Fruit fly (Drosophila melanogaster) whole organism, embryonic: ENCODE data around the gene att-ORFB.

ENCODE experiments used
- ATbp ChIP-seq: fragments of 200-800 bp; sonication (Bioruptor generic); optimal IDR thresholded peaks from 2 replicates; lab custom pipeline; 2017; ENCODE audit warnings: missing biosample characterization, mild to moderate bottlenecking, missing genetic modification characterization, missing genetic modification reagents
- CG10147 ChIP-seq: fragments of 200-800 bp; sonication (Bioruptor generic); optimal IDR thresholded peaks from 2 replicates; lab custom pipeline; 2019; ENCODE audit warnings: missing biosample characterization, mild to moderate bottlenecking, missing genetic modification characterization, moderate library complexity
- CG13123 ChIP-seq: fragments of 200-800 bp; sonication (Bioruptor generic); optimal IDR thresholded peaks from 2 replicates; lab custom pipeline; 2016; ENCODE audit warnings: missing biosample characterization, missing genetic modification characterization
- CG15601 ChIP-seq: fragments of 200-800 bp; sonication (Bioruptor generic); optimal IDR thresholded peaks from 3 replicates; lab custom pipeline; 2019; ENCODE audit warnings: missing biosample characterization, mild to moderate bottlenecking, missing genetic modification characterization, moderate library complexity
- CG17829 ChIP-seq: fragments of 200-800 bp; optimal IDR thresholded peaks from 2 replicates; lab custom pipeline; 2019; ENCODE audit warnings: missing biosample characterization, mild to moderate bottlenecking, missing genetic modification characterization, moderate library complexity
- CG18476 ChIP-seq: fragments of 200-800 bp; sonication (Bioruptor generic); optimal IDR thresholded peaks from 2 replicates; lab custom pipeline; 2016; ENCODE audit warnings: missing biosample characterization, mild to moderate bottlenecking, missing genetic modification characterization
- CG18599 ChIP-seq: fragments of 200-800 bp; sonication (Bioruptor generic); optimal IDR thresholded peaks from 3 replicates; lab custom pipeline; 2017; ENCODE audit warnings: missing biosample characterization, missing genetic modification characterization, mild to moderate bottlenecking, moderate library complexity, missing genetic modification reagents
- CG31441 ChIP-seq: fragments of 200-800 bp; sonication (Bioruptor generic); IDR thresholded peaks from 2 replicates; pipeline ENCODE4 v1.3.6; 2022; ENCODE audit warnings: missing biosample characterization, missing genetic modification characterization
- CG3281 ChIP-seq: fragments of 200-800 bp; sonication (Bioruptor generic); optimal IDR thresholded peaks from 3 replicates; lab custom pipeline; 2017; ENCODE audit warnings: missing biosample characterization, mild to moderate bottlenecking, missing genetic modification characterization
- CG3407 ChIP-seq: fragments of 200-800 bp; sonication (Bioruptor generic); optimal IDR thresholded peaks from 2 replicates; lab custom pipeline; 2018; ENCODE audit warnings: missing biosample characterization, mild to moderate bottlenecking, missing genetic modification characterization
- CG4282 ChIP-seq: fragments of 200-800 bp; sonication (Bioruptor generic); optimal IDR thresholded peaks from 2 replicates; lab custom pipeline; 2016; ENCODE audit warnings: missing biosample characterization, missing genetic modification characterization
- CG4328 ChIP-seq: fragments of 200-800 bp; sonication (Bioruptor generic); optimal IDR thresholded peaks from 3 replicates; lab custom pipeline; 2017; ENCODE audit warnings: missing biosample characterization, missing genetic modification reagents, missing genetic modification characterization
- CG4730 ChIP-seq: fragments of 200-800 bp; sonication (Bioruptor generic); IDR thresholded peaks from 2 replicates; pipeline ENCODE4 v1.3.6; 2022; ENCODE audit warnings: missing biosample characterization, missing genetic modification characterization
- CG6791 ChIP-seq: fragments of 200-800 bp; sonication (Bioruptor generic); IDR thresholded peaks from 3 replicates; pipeline ENCODE4 v1.3.6; 2022; ENCODE audit warnings: missing biosample characterization, missing genetic modification characterization; ENCODE audit not compliant: partially characterized antibody
- CG7372 ChIP-seq: fragments of 200-800 bp; sonication (Bioruptor generic); IDR thresholded peaks from 2 replicates; pipeline ENCODE4 v1.3.6; 2022; ENCODE audit warnings: missing biosample characterization, missing genetic modification characterization
- CG7556 ChIP-seq: fragments of 200-800 bp; sonication (Bioruptor generic); optimal IDR thresholded peaks from 2 replicates; lab custom pipeline; 2017; ENCODE audit warnings: missing biosample characterization, mild to moderate bottlenecking, missing genetic modification characterization
- CG8944 ChIP-seq: fragments of 200-800 bp; sonication (Bioruptor generic); optimal IDR thresholded peaks from 3 replicates; lab custom pipeline; 2016; ENCODE audit warnings: missing biosample characterization, missing genetic modification characterization
- CG9215 ChIP-seq: fragments of 200-800 bp; sonication (Bioruptor generic); IDR thresholded peaks from 2 replicates; pipeline ENCODE4 v1.3.6; 2022; ENCODE audit warnings: missing biosample characterization, missing genetic modification characterization
- CG9876 ChIP-seq: fragments of 200-800 bp; sonication (Bioruptor generic); optimal IDR thresholded peaks from 2 replicates; lab custom pipeline; 2016; ENCODE audit warnings: missing biosample characterization, missing genetic modification characterization
- HmgZ ChIP-seq: fragments of 200-800 bp; sonication (Bioruptor generic); optimal IDR thresholded peaks from 2 replicates; lab custom pipeline; 2018; ENCODE audit warnings: missing biosample characterization, mild to moderate bottlenecking, missing genetic modification characterization
- Hmx ChIP-seq: fragments of 200-800 bp; sonication (Bioruptor generic); optimal IDR thresholded peaks from 2 replicates; lab custom pipeline; 2016; ENCODE audit warnings: missing biosample characterization, missing genetic modification characterization
- Jarid2 ChIP-seq: fragments of 200-800 bp; sonication (Bioruptor generic); optimal IDR thresholded peaks from 3 replicates; lab custom pipeline; 2017; ENCODE audit warnings: mild to moderate bottlenecking, missing biosample characterization, missing genetic modification reagents, missing genetic modification characterization
- Lpt ChIP-seq: fragments of >200 bp; optimal IDR thresholded peaks from 2 replicates; lab custom pipeline; 2018; ENCODE audit warnings: missing biosample characterization, missing genetic modification characterization
- Med ChIP-seq: fragments of 200-800 bp; sonication (Bioruptor generic); peaks from one replicate; lab custom pipeline; 2016; ENCODE audit warnings: missing biosample characterization, missing genetic modification characterization, mild to moderate bottlenecking, inconsistent platforms, moderate library complexity
- NFAT ChIP-seq: fragments of 200-800 bp; sonication (Bioruptor generic); IDR thresholded peaks from 2 replicates; pipeline ENCODE4 v1.3.6; 2022; ENCODE audit warnings: missing biosample characterization, missing genetic modification characterization
- NK7.1 ChIP-seq: fragments of 200-800 bp; sonication (Bioruptor generic); optimal IDR thresholded peaks from 3 replicates; lab custom pipeline; 2016; ENCODE audit warnings: missing biosample characterization, missing genetic modification characterization
- Nf-YB ChIP-seq: fragments of 200-800 bp; sonication (Bioruptor generic); optimal IDR thresholded peaks from 3 replicates; lab custom pipeline; 2019; ENCODE audit warnings: missing biosample characterization, mild to moderate bottlenecking, missing genetic modification characterization, moderate library complexity
- NfI ChIP-seq: fragments of 200-800 bp; sonication (Bioruptor generic); optimal IDR thresholded peaks from 3 replicates; lab custom pipeline; 2018; ENCODE audit warnings: missing biosample characterization, mild to moderate bottlenecking, missing genetic modification characterization, moderate library complexity
- Rx ChIP-seq: fragments of 200-800 bp; sonication (Bioruptor generic); IDR thresholded peaks from 2 replicates; pipeline ENCODE4 v1.3.6; 2022; ENCODE audit warnings: missing biosample characterization, missing genetic modification characterization
- Sox100B ChIP-seq: fragments of 200-800 bp; sonication (Bioruptor generic); optimal IDR thresholded peaks from 3 replicates; lab custom pipeline; 2018; ENCODE audit warnings: missing biosample characterization, mild to moderate bottlenecking, missing genetic modification characterization
- ash1 ChIP-seq: fragments of 200-800 bp; sonication (Bioruptor generic); optimal IDR thresholded peaks from 2 replicates; lab custom pipeline; 2018; ENCODE audit warnings: missing biosample characterization, mild to moderate bottlenecking, missing genetic modification characterization
- cato ChIP-seq: fragments of 200-800 bp; sonication (Bioruptor generic); optimal IDR thresholded peaks from 2 replicates; lab custom pipeline; 2016; ENCODE audit warnings: missing biosample characterization, missing genetic modification characterization, borderline replicate concordance
- caup ChIP-seq: fragments of 200-800 bp; sonication (Bioruptor generic); optimal IDR thresholded peaks from 3 replicates; lab custom pipeline; 2017; ENCODE audit warnings: missing biosample characterization, mild to moderate bottlenecking, missing genetic modification characterization, moderate library complexity; ENCODE audit not compliant: severe bottlenecking
- crc ChIP-seq: fragments of 200-800 bp; sonication (Bioruptor generic); optimal IDR thresholded peaks from 2 replicates; lab custom pipeline; 2016; ENCODE audit warnings: missing biosample characterization, missing genetic modification characterization
- cwo ChIP-seq: fragments of 200-800 bp; sonication (Bioruptor generic); optimal IDR thresholded peaks from 3 replicates; lab custom pipeline; 2017; ENCODE audit warnings: missing biosample characterization, missing genetic modification characterization, mild to moderate bottlenecking, moderate library complexity, missing genetic modification reagents
- da ChIP-seq: fragments of 200-800 bp; sonication (Bioruptor generic); optimal IDR thresholded peaks from 2 replicates; lab custom pipeline; 2016; ENCODE audit warnings: missing biosample characterization, missing genetic modification characterization
- danr ChIP-seq: fragments of 200-800 bp; sonication (Bioruptor generic); IDR thresholded peaks from 2 replicates; pipeline ENCODE4 v1.3.6; 2022; ENCODE audit warnings: missing biosample characterization, missing genetic modification characterization
- ems ChIP-seq: fragments of 200-800 bp; sonication (Bioruptor generic); optimal IDR thresholded peaks from 3 replicates; lab custom pipeline; 2016; ENCODE audit warnings: missing biosample characterization, missing genetic modification characterization
- en ChIP-seq: fragments of 200-800 bp; sonication (Bioruptor generic); optimal IDR thresholded peaks from 2 replicates; lab custom pipeline; 2016; ENCODE audit warnings: missing biosample characterization, missing genetic modification characterization
- hb ChIP-seq: fragments of 200-800 bp; sonication (Bioruptor generic); IDR thresholded peaks from 3 replicates; pipeline ENCODE4 v1.3.6; 2022; ENCODE audit warnings: missing biosample characterization, missing genetic modification characterization; ENCODE audit not compliant: partially characterized antibody
- hbn ChIP-seq: fragments of 200-800 bp; sonication (Bioruptor generic); IDR thresholded peaks from 2 replicates; pipeline ENCODE4 v1.3.6; 2022; ENCODE audit warnings: missing biosample characterization, missing genetic modification characterization; ENCODE audit not compliant: partially characterized antibody
- inv ChIP-seq: fragments of 200-800 bp; sonication (Bioruptor generic); IDR thresholded peaks from 2 replicates; pipeline ENCODE4 v1.3.6; 2022; ENCODE audit warnings: missing biosample characterization, missing genetic modification characterization; ENCODE audit not compliant: partially characterized antibody
- kah ChIP-seq: fragments of 200-800 bp; sonication (Bioruptor generic); optimal IDR thresholded peaks from 2 replicates; lab custom pipeline; 2018; ENCODE audit warnings: missing biosample characterization, mild to moderate bottlenecking, missing genetic modification characterization
- ken ChIP-seq: fragments of 200-800 bp; sonication (Bioruptor generic); IDR thresholded peaks from 3 replicates; pipeline ENCODE4 v1.3.6; 2022; ENCODE audit warnings: missing biosample characterization, missing genetic modification characterization
- run ChIP-seq: fragments of 200-800 bp; sonication (Bioruptor generic); optimal IDR thresholded peaks from 3 replicates; lab custom pipeline; 2018; ENCODE audit warnings: missing biosample characterization, mild to moderate bottlenecking, missing genetic modification characterization
- trem ChIP-seq: fragments of 200-800 bp; optimal IDR thresholded peaks from 3 replicates; lab custom pipeline; 2019; ENCODE audit warnings: missing biosample characterization, mild to moderate bottlenecking, missing genetic modification characterization, moderate library complexity
- tx ChIP-seq: fragments of 200-800 bp; sonication (Bioruptor generic); optimal IDR thresholded peaks from 2 replicates; lab custom pipeline; 2016; ENCODE audit warnings: missing biosample characterization, missing genetic modification characterization
- zf30C ChIP-seq: fragments of 200-800 bp; sonication (Bioruptor generic); optimal IDR thresholded peaks from 3 replicates; lab custom pipeline; 2018; ENCODE audit warnings: missing biosample characterization, mild to moderate bottlenecking, missing genetic modification characterization

att-ORFB gene

dm6 chr3R:20587630-20588479, 33.7 kb upstream of the att-ORFB start, which contains the start of gene Septin2 (continued):
- peak; percentile 50 for TF ChIP-seq CG4328
- peak; percentile 49 for TF ChIP-seq trem (tag; lab: Kevin White, UChicago)
- TF ChIP-seq NfI (GFP tag; lab: Kevin White, UChicago), result peak; percentile 64
- no peak for TF ChIP-seq CG8944 (GFP tag; lab: Kevin White, UChicago)
- peak; percentile 47 for TF ChIP-seq tx (GFP tag; lab: Kevin White, UChicago)
- no peak; the same call in none of the 2 replicates for TF ChIP-seq CG7372 (GFP tag; lab: Robert Waterston, UW)
- peak; percentile 53 for TF ChIP-seq crc (GFP tag; lab: Kevin White, UChicago)
- TF ChIP-seq danr (GFP tag; lab: Robert Waterston, UW), result peak; percentile 44; the same call in 1 of the 2 replicates
- peak; percentile 62 for TF ChIP-seq CG10147 (GFP tag; lab: Kevin White, UChicago)
- peak; percentile 68 for TF ChIP-seq Nf-YB
- TF ChIP-seq CG4730 (GFP tag; lab: Robert Waterston, UW), result peak; percentile 41; the same call in 1 of the 2 replicates
- TF ChIP-seq ken (GFP tag; lab: Robert Waterston, UW), result 0 out of 3 replicates have a peak, but pooled peaks have one; percentile 49
- TF ChIP-seq Sox100B (GFP tag; lab: Kevin White, UChicago), result peak; percentile 95
- TF ChIP-seq CG15601 (tag; lab: Kevin White, UChicago), result peak; percentile 80
- peak; percentile 23 for TF ChIP-seq CG13123 (GFP tag; lab: Kevin White, UChicago)
- no peak for TF ChIP-seq da (GFP tag; lab: Kevin White, UChicago)
- 0 out of 2 replicates have a peak, but pooled peaks have one; percentile 24 for TF ChIP-seq CG9215 (GFP tag; lab: Robert Waterston, UW)
- peak; percentile 86 for TF ChIP-seq Med (GFP tag; lab: Kevin White, UChicago)
- no peak for TF ChIP-seq CG9876 (GFP tag; lab: Kevin White, UChicago)
- peak; percentile 82 for TF ChIP-seq CG17829 (tag; lab: Kevin White, UChicago)
- peak; percentile 41 for TF ChIP-seq NK7.1
- no peak for TF ChIP-seq ash1 (GFP tag; lab: Kevin White, UChicago)
- TF ChIP-seq Lpt (GFP tag; lab: Kevin White, UChicago), result no peak
- TF ChIP-seq CG7556 (GFP tag; lab: Kevin White, UChicago), result peak; percentile 83
- peak; percentile 49 for TF ChIP-seq ems (GFP tag; lab: Kevin White, UChicago)
- TF ChIP-seq run (tag; lab: Kevin White, UChicago), result peak; percentile 65
- TF ChIP-seq CG6791 (GFP tag; lab: Robert Waterston, UW), result no peak
- peak; percentile 46 for TF ChIP-seq kah (GFP tag; lab: Kevin White, UChicago)
- peak; percentile 81 for TF ChIP-seq CG3407 (GFP tag; lab: Kevin White, UChicago)
- peak; percentile 42; the same call in 1 of the 2 replicates for TF ChIP-seq Rx (GFP tag; lab: Robert Waterston, UW)
- TF ChIP-seq CG31441 (GFP tag; lab: Robert Waterston, UW), result peak; percentile 72
- no peak for TF ChIP-seq NFAT (GFP tag; lab: Robert Waterston, UW)
- TF ChIP-seq CG3281 (GFP tag; lab: Kevin White, UChicago), result peak; percentile 80
- TF ChIP-seq caup (GFP tag; lab: Kevin White, UChicago), result peak; percentile 68
- TF ChIP-seq inv (GFP tag; lab: Robert Waterston, UW), result no peak
- TF ChIP-seq HmgZ (tag; lab: Kevin White, UChicago), result peak; percentile 19
- peak; percentile 28 for TF ChIP-seq en (GFP tag; lab: Kevin White, UChicago)
- TF ChIP-seq CG18599 (GFP tag; lab: Kevin White, UChicago), result peak; percentile 79
- no peak for TF ChIP-seq hbn (GFP tag; lab: Robert Waterston, UW)
- no peak for TF ChIP-seq hb (GFP tag; lab: Robert Waterston, UW)
- peak; percentile 86 for TF ChIP-seq ATbp (GFP tag; lab: Kevin White, UChicago)
- TF ChIP-seq zf30C, result no peak
- TF ChIP-seq cato (GFP tag; lab: Kevin White, UChicago), result peak; percentile 76
- peak; percentile 12 for TF ChIP-seq Hmx (GFP tag; lab: Kevin White, UChicago)
- peak; percentile 73 for TF ChIP-seq cwo (GFP tag; lab: Kevin White, UChicago)
- no peak for TF ChIP-seq CG4282 (GFP tag; lab: Kevin White, UChicago)
- TF ChIP-seq Jarid2 (GFP tag; lab: Kevin White, UChicago), result no peak
- TF ChIP-seq CG18476 (GFP tag; lab: Kevin White, UChicago), result peak; percentile 81
